Worm (Caenorhabditis elegans) whole organism, L1 larva: ENCODE results near the gene M110.3.

Experiments
- ceh-82 ChIP-seq, 3 experiments: fragments of 150-350 bp in 1 of 3; sonication (generic microtip) in 2 of 3; optimal IDR thresholded peaks; 2 replicates each; lab custom pipeline; 2014 to 2017; ENCODE audit warnings: missing biosample characterization in 3 of 3, missing genetic modification characterization in 3 of 3
- dpl-1 ChIP-seq, 3 experiments: fragments of 150-350 bp in 2 of 3; sonication (generic microtip) in 1 of 3; optimal IDR thresholded peaks; 2 replicates each; lab custom pipeline; 2014 to 2017; ENCODE audit warnings: missing biosample characterization in 3 of 3, missing genetic modification characterization in 3 of 3, missing genetic modification reagents in 3 of 3
- elt-2 ChIP-seq: sonication (generic microtip); optimal IDR thresholded peaks from 2 replicates; lab custom pipeline; 2016; ENCODE audit warnings: missing genetic modification characterization, mild to moderate bottlenecking, inconsistent platforms, missing compliant biosample characterization, missing genetic modification reagents
- lin-35 ChIP-seq, 2 experiments: fragments of 150-350 bp; optimal IDR thresholded peaks; 2 replicates each; lab custom pipeline; 2014; ENCODE audit warnings: missing biosample characterization in 2 of 2, missing genetic modification characterization in 2 of 2, missing genetic modification reagents in 2 of 2

DNA sequence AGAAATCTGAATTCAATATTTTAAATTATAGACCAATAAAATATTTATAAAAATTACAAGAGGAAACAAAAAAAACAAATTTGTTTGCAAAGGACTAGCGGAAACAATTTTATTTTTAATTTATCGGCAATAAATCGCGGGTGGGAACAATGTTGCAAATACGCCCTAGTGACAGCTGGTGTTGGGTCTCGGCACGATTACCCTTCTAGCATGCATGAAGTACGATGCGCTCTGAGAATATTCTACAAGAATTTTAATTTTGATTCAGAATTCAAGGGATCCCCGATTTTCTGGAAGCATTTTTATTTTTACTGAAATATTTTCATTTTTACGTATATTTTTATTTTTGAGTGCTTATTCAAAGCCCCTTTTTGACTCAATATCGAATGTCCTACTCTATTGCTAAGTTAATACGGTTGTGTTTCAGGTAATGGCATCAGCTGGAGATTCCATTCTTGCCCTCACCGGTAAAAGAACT, 31.4 kb downstream of the M110.3 start, which contains the start of the genes mig-5 and cct-1:
- TF ChIP-seq dpl-1 (GFP tag; optimal IDR thresholded peaks at IDR 0.05; lab: Kevin White, UChicago) (peak; percentile 87 to 93 (median 89)), elt-2 (tag; lab: Kevin White, UChicago) (peak; percentile 90), lin-35 (GFP tag; optimal IDR thresholded peaks at IDR 0.05; lab: Kevin White, UChicago) (peak; percentile 92 to 94), ceh-82 (tag; optimal IDR thresholded peaks at IDR 0.05; lab: Kevin White, UChicago) (peak; percentile 97 to 99 (median 98))
